Fruit fly (Drosophila melanogaster): ENCODE results near the gene AIMP2.

The AIMP2 gene

DNA sequence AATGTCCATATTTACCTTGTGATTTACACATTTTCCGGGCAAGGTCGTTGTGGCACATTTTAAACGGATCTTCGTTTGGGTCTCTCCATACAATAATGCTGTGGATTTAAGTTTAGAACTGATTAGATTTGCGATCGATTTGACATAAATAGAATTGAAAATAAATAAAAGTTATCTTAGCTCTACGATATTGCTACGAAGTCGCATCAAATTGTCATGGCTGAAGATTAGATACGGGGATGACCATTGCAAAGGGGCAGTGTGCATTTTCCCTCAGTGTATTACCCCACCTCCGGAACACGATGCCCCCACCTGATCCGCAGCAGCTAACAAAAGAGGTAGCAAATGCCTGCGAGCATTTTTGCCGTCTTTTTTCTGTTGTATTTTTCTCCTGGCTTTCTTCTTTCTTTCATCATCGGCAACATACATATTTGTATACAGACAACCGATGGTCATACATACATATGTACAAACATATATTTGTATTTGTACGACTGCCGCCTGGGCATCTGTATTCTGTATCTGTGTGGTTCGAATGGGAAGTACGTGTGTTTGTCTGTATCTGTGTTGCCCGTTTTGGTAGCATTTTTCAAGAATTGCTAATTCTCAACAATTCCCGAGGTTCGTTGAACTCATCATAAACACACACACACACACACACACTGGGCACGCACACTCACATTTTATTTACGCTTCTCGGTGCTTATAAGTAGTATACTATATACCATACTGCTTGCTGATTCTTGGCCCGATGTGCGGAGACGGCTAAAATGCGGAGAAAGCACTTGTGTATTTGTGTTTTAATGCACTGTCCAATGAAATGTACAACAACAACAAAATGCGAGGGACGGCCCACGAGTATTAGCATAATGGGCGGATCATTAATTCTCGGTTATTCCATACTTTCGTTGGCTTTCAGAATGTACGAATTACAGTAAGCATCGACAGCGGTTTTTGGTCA, 38.7 kb upstream of the AIMP2 start:
- TF ChIP-seq CG32264 (GFP tag; optimal IDR thresholded peaks at IDR 0.05), result no peak
- TF ChIP-seq pan (optimal IDR thresholded peaks at IDR 0.05), result no peak
- TF ChIP-seq sv (GFP tag; optimal IDR thresholded peaks at IDR 0.05), result no peak
- TF ChIP-seq Abd-B (GFP tag; optimal IDR thresholded peaks at IDR 0.05), result no peak
- TF ChIP-seq Rel (GFP tag; optimal IDR thresholded peaks at IDR 0.05), result no peak
- TF ChIP-seq Rel (tag; optimal IDR thresholded peaks at IDR 0.05), result peak; percentile 53
- peak; percentile 20 for TF ChIP-seq rgr (GFP tag; optimal IDR thresholded peaks at IDR 0.05)
- peak; percentile 21 for TF ChIP-seq br (GFP tag; optimal IDR thresholded peaks at IDR 0.05)
- TF ChIP-seq lola (GFP tag; optimal IDR thresholded peaks at IDR 0.05), result no peak
- no peak for TF ChIP-seq Hr83 (GFP tag; optimal IDR thresholded peaks at IDR 0.05; ENCODE audit: poor library complexity, severe bottlenecking)
- TF ChIP-seq OdsH (GFP tag; optimal IDR thresholded peaks at IDR 0.05), result peak; percentile 12
- peak; percentile 37 for TF ChIP-seq ey (GFP tag; optimal IDR thresholded peaks at IDR 0.05)
- no peak for TF ChIP-seq Vsx2 (GFP tag; optimal IDR thresholded peaks at IDR 0.05; ENCODE audit: partially characterized antibody)
- no peak for TF ChIP-seq dmrt93B (GFP tag; optimal IDR thresholded peaks at IDR 0.05)
- TF ChIP-seq jim (GFP tag; optimal IDR thresholded peaks at IDR 0.05), result peak; percentile 15
- TF ChIP-seq Sp1 (GFP tag; optimal IDR thresholded peaks at IDR 0.05), result peak; percentile 16
- TF ChIP-seq HLH106 (tag; optimal IDR thresholded peaks at IDR 0.05), result peak; percentile 35
- TF ChIP-seq tai (GFP tag; optimal IDR thresholded peaks at IDR 0.05), result no peak
- no peak for TF ChIP-seq Hr78 (GFP tag; optimal IDR thresholded peaks at IDR 0.05)
- no peak for TF ChIP-seq Mio (GFP tag; optimal IDR thresholded peaks at IDR 0.05)
- TF ChIP-seq usp (GFP tag; optimal IDR thresholded peaks at IDR 0.05), result no peak
- peak; percentile 39 for TF ChIP-seq woc (GFP tag; optimal IDR thresholded peaks at IDR 0.05)
- TF ChIP-seq CG9705 (GFP tag; optimal IDR thresholded peaks at IDR 0.05), result no peak
- TF ChIP-seq foxo (GFP tag; optimal IDR thresholded peaks at IDR 0.05), result peak in 1 of 2 experiments; percentile 39
- TF ChIP-seq Jra (GFP tag; optimal IDR thresholded peaks at IDR 0.05), result no peak
- no peak for TF ChIP-seq dl (GFP tag; optimal IDR thresholded peaks at IDR 0.05; ENCODE audit: insufficient read depth in 1 of 2, partially characterized antibody in 2 of 2)
- no peak for TF ChIP-seq CrebA (GFP tag; optimal IDR thresholded peaks at IDR 0.05; ENCODE audit: borderline replicate concordance)
- TF ChIP-seq sage (GFP tag; optimal IDR thresholded peaks at IDR 0.05), result no peak
- TF ChIP-seq fru (GFP tag; optimal IDR thresholded peaks at IDR 0.05), result peak; percentile 37
- no peak for TF ChIP-seq GATAd (GFP tag; optimal IDR thresholded peaks at IDR 0.05)
- TF ChIP-seq h (GFP tag; optimal IDR thresholded peaks at IDR 0.05), result no peak
- TF ChIP-seq Myc (optimal IDR thresholded peaks at IDR 0.05), result no peak
- TF ChIP-seq Hnf4 (GFP tag; optimal IDR thresholded peaks at IDR 0.05), result peak; percentile 0
- no peak for TF ChIP-seq N (GFP tag; optimal IDR thresholded peaks at IDR 0.05)
- no peak for TF ChIP-seq brk (GFP tag; optimal IDR thresholded peaks at IDR 0.05)
- TF ChIP-seq psq (GFP tag; optimal IDR thresholded peaks at IDR 0.05), result peak; percentile 53
- no peak for TF ChIP-seq Dif (GFP tag; optimal IDR thresholded peaks at IDR 0.05; ENCODE audit: partially characterized antibody)
- no peak for TF ChIP-seq dsf (GFP tag; optimal IDR thresholded peaks at IDR 0.05; ENCODE audit: borderline replicate concordance)
- TF ChIP-seq Dfd (GFP tag; optimal IDR thresholded peaks at IDR 0.05), result no peak

dm6 chr3L:15547187-15547790, 36.1 kb upstream of the AIMP2 start:
- TF ChIP-seq CrebA (GFP tag; optimal IDR thresholded peaks at IDR 0.05; ENCODE audit: borderline replicate concordance) (peak; percentile 85), br (GFP tag; optimal IDR thresholded peaks at IDR 0.05) (peak; percentile 38), psq (GFP tag; optimal IDR thresholded peaks at IDR 0.05) (no peak), Rel (GFP tag; optimal IDR thresholded peaks at IDR 0.05) (peak; percentile 52), Rel (tag; optimal IDR thresholded peaks at IDR 0.05) (peak; percentile 95), Abd-B (GFP tag; optimal IDR thresholded peaks at IDR 0.05) (no peak), GATAd (GFP tag; optimal IDR thresholded peaks at IDR 0.05) (no peak), CG32264 (GFP tag; optimal IDR thresholded peaks at IDR 0.05) (no peak), ey (GFP tag; optimal IDR thresholded peaks at IDR 0.05) (no peak), brk (GFP tag; optimal IDR thresholded peaks at IDR 0.05) (peak; percentile 59)
